Fruit fly (Drosophila melanogaster): ENCODE measurements around the gene Coq4.
A peak's percentile ranks its signal among the peaks of the same experiment; 100 is the strongest.

The Coq4 gene

dm6 chr3L:17470110-17470509 lies 36.7 kb upstream of the Coq4 start, which contains the start of gene SecCl (continued):
- TF ChIP-seq CG10543 (GFP tag; optimal IDR thresholded peaks at IDR 0.05) (peak; percentile 39), croc (GFP tag; conservative IDR thresholded peaks at IDR 0.05) (no peak), sens-2 (GFP tag; IDR thresholded peaks at IDR 0.05) (no peak), Tbp (GFP tag; optimal IDR thresholded peaks at IDR 0.05) (no peak), gem (tag; optimal IDR thresholded peaks at IDR 0.05) (no peak), CG14441 (GFP tag; IDR thresholded peaks at IDR 0.05) (no peak), ssp (GFP tag; IDR thresholded peaks at IDR 0.05) (no peak), Nf-YC (tag; optimal IDR thresholded peaks at IDR 0.05) (no peak), exex (tag; optimal IDR thresholded peaks at IDR 0.05) (peak; percentile 31), bowl (GFP tag; IDR thresholded peaks at IDR 0.05) (0 out of 2 replicates have a peak, but pooled peaks have one; percentile 5), scrt (GFP tag; optimal IDR thresholded peaks at IDR 0.05) (no peak), CG43689 (GFP tag; IDR thresholded peaks at IDR 0.05) (no peak), CG33557 (GFP tag; optimal IDR thresholded peaks at IDR 0.05) (no peak), gcm2 (GFP tag; optimal IDR thresholded peaks at IDR 0.05) (no peak), CG18599 (GFP tag; optimal IDR thresholded peaks at IDR 0.05) (peak; percentile 23), CG6654 (GFP tag; optimal IDR thresholded peaks at IDR 0.05) (no peak), seq (GFP tag; IDR thresholded peaks at IDR 0.05) (no peak)

- TF ChIP-seq CG13296 (GFP tag; optimal IDR thresholded peaks at IDR 0.05), result no peak
- no peak for TF ChIP-seq CG3281 (GFP tag; optimal IDR thresholded peaks at IDR 0.05)
- peak; percentile 90 for TF ChIP-seq pzg (GFP tag; optimal IDR thresholded peaks at IDR 0.05)
- TF ChIP-seq Bgb (GFP tag; IDR thresholded peaks at IDR 0.05; ENCODE audit: partially characterized antibody), result peak; percentile 33; the same call in 1 of the 2 replicates
- TF ChIP-seq jing (GFP tag; optimal IDR thresholded peaks at IDR 0.05), result no peak
- TF ChIP-seq ERR (GFP tag; optimal IDR thresholded peaks at IDR 0.05), result no peak
- no peak for TF ChIP-seq Taf1 (GFP tag; IDR thresholded peaks at IDR 0.05)
- no peak for TF ChIP-seq CG18262 (tag; optimal IDR thresholded peaks at IDR 0.05)
- no peak for TF ChIP-seq CG7928 (GFP tag; optimal IDR thresholded peaks at IDR 0.05)
- no peak for TF ChIP-seq Ptx1 (GFP tag; IDR thresholded peaks at IDR 0.05)
- TF ChIP-seq crc (GFP tag; optimal IDR thresholded peaks at IDR 0.05), result no peak
- TF ChIP-seq Ssrp (tag; optimal IDR thresholded peaks at IDR 0.05), result no peak
- no peak for TF ChIP-seq Sry-β (GFP tag; optimal IDR thresholded peaks at IDR 0.05)
- no peak for TF ChIP-seq CG18476 (GFP tag; optimal IDR thresholded peaks at IDR 0.05)
- no peak for TF ChIP-seq kah (GFP tag; optimal IDR thresholded peaks at IDR 0.05)
- peak; percentile 51; the same call in 1 of the 3 replicates for TF ChIP-seq jigr1 (GFP tag; IDR thresholded peaks at IDR 0.05)
- no peak for TF ChIP-seq Chrac-16 (GFP tag; optimal IDR thresholded peaks at IDR 0.05)
- TF ChIP-seq CG16863 (GFP tag; optimal IDR thresholded peaks at IDR 0.05), result no peak
- TF ChIP-seq knrl (GFP tag; IDR thresholded peaks at IDR 0.05; ENCODE audit: partially characterized antibody), result peak; percentile 44; the same call in 1 of the 3 replicates
- TF ChIP-seq grn (GFP tag; optimal IDR thresholded peaks at IDR 0.05), result no peak
- TF ChIP-seq Dbx (GFP tag; IDR thresholded peaks at IDR 0.05), result no peak
- no peak for TF ChIP-seq CG12104 (GFP tag; optimal IDR thresholded peaks at IDR 0.05)
- peak; percentile 94 for TF ChIP-seq MESR4 (GFP tag; optimal IDR thresholded peaks at IDR 0.05)
- TF ChIP-seq emc (GFP tag; optimal IDR thresholded peaks at IDR 0.05), result no peak
- TF ChIP-seq HHEX (GFP tag; optimal IDR thresholded peaks at IDR 0.05), result no peak
- TF ChIP-seq CG10979 (tag; optimal IDR thresholded peaks at IDR 0.05), result no peak
- no peak for TF ChIP-seq Adf1 (GFP tag; IDR thresholded peaks at IDR 0.05)
- peak; percentile 66 for TF ChIP-seq HmgZ (tag; optimal IDR thresholded peaks at IDR 0.05)
- TF ChIP-seq CG3847 (GFP tag; IDR thresholded peaks at IDR 0.05), result peak; percentile 63
- no peak for TF ChIP-seq chinmo (GFP tag; IDR thresholded peaks at IDR 0.05; ENCODE audit: partially characterized antibody)
- TF ChIP-seq CG5245 (GFP tag; optimal IDR thresholded peaks at IDR 0.05), result no peak
- TF ChIP-seq jumu (GFP tag; optimal IDR thresholded peaks at IDR 0.05), result no peak
- no peak for TF ChIP-seq CG10565 (GFP tag; optimal IDR thresholded peaks at IDR 0.05)
- TF ChIP-seq CG10209 (GFP tag; optimal IDR thresholded peaks at IDR 0.05), result no peak
Observed at dm6 chr3L:17465804-17466203, 32.4 kb upstream of the Coq4 start, which contains the start of gene QIL1. Gene QIL1 (plus strand): TSS chr3L:17465945.
